Fruit fly (Drosophila melanogaster) whole organism, pupa: ENCODE data around the gene cocoon.

ENCODE experiments used
- CG12605 ChIP-seq: fragments of 200-800 bp; sonication (Bioruptor generic); IDR thresholded peaks from 2 replicates; pipeline ENCODE4 v1.3.6; 2022; ENCODE audit warnings: missing biosample characterization, missing genetic modification characterization
- CG13204 ChIP-seq: fragments of 200-800 bp; sonication (Bioruptor generic); optimal IDR thresholded peaks from 2 replicates; lab custom pipeline; 2018; ENCODE audit warnings: missing biosample characterization, mild to moderate bottlenecking, missing genetic modification characterization, moderate library complexity
- CG14655 ChIP-seq: fragments of 200-800 bp; sonication (Bioruptor generic); optimal IDR thresholded peaks from 3 replicates; lab custom pipeline; 2017; ENCODE audit warnings: mild to moderate bottlenecking, missing biosample characterization, missing genetic modification reagents, missing genetic modification characterization
- CG15710 ChIP-seq: fragments of 200-800 bp; sonication (Bioruptor generic); optimal IDR thresholded peaks from 2 replicates; lab custom pipeline; 2018; ENCODE audit warnings: missing biosample characterization, mild to moderate bottlenecking, missing genetic modification characterization, moderate library complexity
- CG17806 ChIP-seq: fragments of 200-800 bp; sonication (Bioruptor generic); optimal IDR thresholded peaks from 2 replicates; lab custom pipeline; 2018; ENCODE audit warnings: missing biosample characterization, mild to moderate bottlenecking, missing genetic modification characterization, moderate library complexity
- CG4496 ChIP-seq: fragments of 200-800 bp; sonication (Bioruptor generic); IDR thresholded peaks from 3 replicates; pipeline ENCODE4 v1.3.6; 2022; ENCODE audit warnings: missing biosample characterization, missing genetic modification characterization
- CG9948 ChIP-seq: fragments of 200-800 bp; sonication (Bioruptor generic); optimal IDR thresholded peaks from 2 replicates; lab custom pipeline; 2018; ENCODE audit warnings: missing biosample characterization, mild to moderate bottlenecking, missing genetic modification characterization, moderate library complexity
- EcR ChIP-seq: fragments of 200-800 bp; sonication (Bioruptor generic); optimal IDR thresholded peaks from 3 replicates; lab custom pipeline; 2019; ENCODE audit warnings: missing biosample characterization, missing genetic modification characterization, mild to moderate bottlenecking, moderate library complexity, missing genetic modification reagents
- Ets98B ChIP-seq: fragments of 200-800 bp; sonication (Bioruptor generic); IDR thresholded peaks from 2 replicates; pipeline ENCODE4 v1.3.6; 2022; ENCODE audit warnings: missing biosample characterization, missing genetic modification characterization
- Snoo ChIP-seq: fragments of 200-800 bp; sonication (Bioruptor generic); optimal IDR thresholded peaks from 3 replicates; lab custom pipeline; 2017; ENCODE audit warnings: missing biosample characterization, mild to moderate bottlenecking, missing genetic modification characterization, inconsistent platforms
- fd96Ca ChIP-seq: fragments of 200-800 bp; sonication (Bioruptor generic); IDR thresholded peaks from 3 replicates; pipeline ENCODE4 v1.3.6; 2022; ENCODE audit warnings: missing biosample characterization, missing genetic modification characterization

DNA sequence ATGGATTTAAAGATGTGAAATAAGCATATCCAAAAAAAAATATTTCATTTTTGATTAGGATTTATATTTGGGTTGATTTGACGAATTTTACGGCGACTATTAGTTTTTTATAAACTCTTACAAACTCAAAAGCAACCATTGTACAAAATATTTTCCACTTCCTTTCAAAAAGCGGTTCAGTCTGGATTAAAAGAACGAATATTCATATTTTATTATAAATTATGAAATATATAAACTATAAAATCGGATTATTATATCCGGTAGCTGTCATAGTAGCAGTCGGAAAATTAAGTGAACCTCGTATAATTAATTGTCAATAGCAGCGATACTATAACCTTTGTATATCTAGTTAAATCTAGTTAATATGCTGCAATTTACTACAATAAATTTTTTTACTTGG lies 21.5 kb upstream of the cocoon start, which contains the start of gene CG12355:
- TF ChIP-seq Ets98B (no peak), CG4496 (GFP tag; lab: Robert Waterston, UW) (no peak), EcR (no peak), Snoo (tag; lab: Kevin White, UChicago) (no peak), CG13204 (GFP tag; lab: Kevin White, UChicago) (no peak), CG14655 (GFP tag; lab: Kevin White, UChicago) (no peak), fd96Ca (GFP tag; lab: Robert Waterston, UW) (no peak), CG15710 (tag; lab: Kevin White, UChicago) (no peak), CG9948 (no peak), CG12605 (GFP tag; lab: Robert Waterston, UW) (no peak), CG17806 (tag; lab: Kevin White, UChicago) (no peak)
